Fruit fly (Drosophila melanogaster) whole organism, embryonic: Measurements from ENCODE around the gene Gycalpha99B.

Experiments
- Asciz ChIP-seq: fragments of 200-800 bp; sonication (Bioruptor generic); optimal IDR thresholded peaks from 2 replicates; lab custom pipeline; 2017; ENCODE audit warnings: missing biosample characterization, mild to moderate bottlenecking, missing genetic modification characterization, missing genetic modification reagents
- Bdp1 ChIP-seq: fragments of 200-800 bp; sonication (Bioruptor generic); optimal IDR thresholded peaks from 3 replicates; lab custom pipeline; 2016; ENCODE audit warnings: missing biosample characterization, missing genetic modification characterization
- CG10147 ChIP-seq: fragments of 200-800 bp; sonication (Bioruptor generic); optimal IDR thresholded peaks from 2 replicates; lab custom pipeline; 2019; ENCODE audit warnings: missing biosample characterization, mild to moderate bottlenecking, missing genetic modification characterization, moderate library complexity
- CG10209 ChIP-seq: fragments of 200-800 bp; sonication (Bioruptor generic); optimal IDR thresholded peaks from 3 replicates; lab custom pipeline; 2017; ENCODE audit warnings: missing biosample characterization, mild to moderate bottlenecking, missing genetic modification characterization, missing genetic modification reagents
- CG10274 ChIP-seq: fragments of 200-800 bp; sonication (Bioruptor generic); optimal IDR thresholded peaks from 3 replicates; lab custom pipeline; 2017; ENCODE audit warnings: missing biosample characterization, mild to moderate bottlenecking, missing genetic modification characterization
- CG10431 ChIP-seq: fragments of 200-800 bp; sonication (Bioruptor generic); optimal IDR thresholded peaks from 3 replicates; lab custom pipeline; 2018; ENCODE audit warnings: missing biosample characterization, mild to moderate bottlenecking, missing genetic modification characterization
- CG10959 ChIP-seq: fragments of 200-800 bp; sonication (Bioruptor generic); IDR thresholded peaks from 2 replicates; pipeline ENCODE4 v1.3.6; 2022; ENCODE audit warnings: missing biosample characterization, missing genetic modification characterization
- CG11456 ChIP-seq: fragments of 200-800 bp; sonication (Bioruptor generic); IDR thresholded peaks from 3 replicates; pipeline ENCODE4 v1.3.6; 2022; ENCODE audit warnings: missing biosample characterization, missing genetic modification characterization
- CG11504 ChIP-seq: fragments of 200-800 bp; sonication (Bioruptor generic); optimal IDR thresholded peaks from 3 replicates; lab custom pipeline; 2019; ENCODE audit warnings: missing biosample characterization, mild to moderate bottlenecking, missing genetic modification characterization, moderate library complexity
- CG12659 ChIP-seq: fragments of 200-800 bp; sonication (Bioruptor generic); optimal IDR thresholded peaks from 3 replicates; lab custom pipeline; 2017; ENCODE audit warnings: mild to moderate bottlenecking, missing biosample characterization, missing genetic modification reagents, missing genetic modification characterization
- CG14667 ChIP-seq: fragments of 200-800 bp; sonication (Bioruptor generic); IDR thresholded peaks from 2 replicates; pipeline ENCODE4 v1.3.6; 2022; ENCODE audit warnings: missing biosample characterization, missing genetic modification characterization
- CG17359 ChIP-seq: fragments of 200-800 bp; sonication (Bioruptor generic); optimal IDR thresholded peaks from 3 replicates; lab custom pipeline; 2018; ENCODE audit warnings: missing biosample characterization, mild to moderate bottlenecking, missing genetic modification characterization, moderate library complexity
- CG18619 ChIP-seq: fragments of 200-800 bp; sonication (Bioruptor generic); optimal IDR thresholded peaks from 3 replicates; lab custom pipeline; 2017; ENCODE audit warnings: missing biosample characterization, mild to moderate bottlenecking, missing genetic modification characterization
- CG2889 ChIP-seq: fragments of 200-800 bp; sonication (Bioruptor generic); IDR thresholded peaks from 3 replicates; pipeline ENCODE4 v1.3.6; 2022; ENCODE audit warnings: missing biosample characterization, missing genetic modification characterization
- CG3163 ChIP-seq: fragments of 200-800 bp; sonication (Bioruptor generic); optimal IDR thresholded peaks from 3 replicates; lab custom pipeline; 2016; ENCODE audit warnings: missing biosample characterization, missing genetic modification characterization
- CG32772 ChIP-seq: fragments of 200-800 bp; sonication (Bioruptor generic); IDR thresholded peaks from 2 replicates; pipeline ENCODE4 v1.3.6; 2022; ENCODE audit warnings: missing biosample characterization, missing genetic modification characterization
- CG3726 ChIP-seq: fragments of 200-800 bp; sonication (Bioruptor generic); IDR thresholded peaks from 3 replicates; pipeline ENCODE4, ENCODE4 v1.3.6; 2022; ENCODE audit warnings: missing biosample characterization, missing genetic modification characterization
- CG3847 ChIP-seq: fragments of 200-800 bp; sonication (Bioruptor generic); IDR thresholded peaks from 2 replicates; pipeline ENCODE4 v1.3.6; 2022; ENCODE audit warnings: missing biosample characterization, missing genetic modification characterization
- CG8478 ChIP-seq: fragments of >200 bp; optimal IDR thresholded peaks from 2 replicates; lab custom pipeline; 2018
- CkIIα-i1 ChIP-seq: fragments of 200-800 bp; sonication (Bioruptor generic); IDR thresholded peaks from 2 replicates; pipeline ENCODE4 v1.3.6; 2022; ENCODE audit warnings: missing biosample characterization, missing genetic modification characterization
- E2f2 ChIP-seq: fragments of 200-800 bp; sonication (Bioruptor generic); IDR thresholded peaks from 2 replicates; pipeline ENCODE4 v1.3.6; 2022; ENCODE audit warnings: missing biosample characterization, missing genetic modification characterization
- Ets65A ChIP-seq: fragments of 200-800 bp; sonication (Bioruptor generic); peaks from one replicate; lab custom pipeline; 2016; ENCODE audit warnings: missing biosample characterization, missing genetic modification characterization
- Ets97D ChIP-seq: fragments of 200-800 bp; sonication (Bioruptor generic); optimal IDR thresholded peaks from 3 replicates; lab custom pipeline; 2016; ENCODE audit warnings: missing biosample characterization, missing genetic modification characterization
- HLH4C ChIP-seq: fragments of 200-800 bp; sonication (Bioruptor generic); IDR thresholded peaks from 3 replicates; pipeline ENCODE4 v1.3.6; 2022; ENCODE audit warnings: missing biosample characterization, missing genetic modification characterization; ENCODE audit not compliant: partially characterized antibody
- Hand ChIP-seq: fragments of 200-800 bp; sonication (Bioruptor generic); optimal IDR thresholded peaks from 2 replicates; lab custom pipeline; 2017; ENCODE audit warnings: mild to moderate bottlenecking, missing biosample characterization, missing genetic modification reagents, missing genetic modification characterization
- Hr3 ChIP-seq: fragments of 200-800 bp; sonication (Bioruptor generic); optimal IDR thresholded peaks from 3 replicates; lab custom pipeline; 2016; ENCODE audit warnings: missing biosample characterization, missing genetic modification characterization
- MTF-1 ChIP-seq: fragments of 200-800 bp; sonication (Bioruptor generic); optimal IDR thresholded peaks from 2 replicates; lab custom pipeline; 2018; ENCODE audit warnings: missing biosample characterization, mild to moderate bottlenecking, missing genetic modification characterization, borderline replicate concordance
- Mrtf ChIP-seq: fragments of 200-800 bp; sonication (Bioruptor generic); IDR thresholded peaks from 3 replicates; pipeline ENCODE4 v1.3.6; 2022; ENCODE audit warnings: missing biosample characterization, missing genetic modification characterization
- Neu2 ChIP-seq: fragments of 200-800 bp; sonication (Bioruptor generic); optimal IDR thresholded peaks from 3 replicates; lab custom pipeline; 2016; ENCODE audit warnings: missing biosample characterization, missing genetic modification characterization, borderline replicate concordance
- Xrp1 ChIP-seq: fragments of 200-800 bp; sonication (Bioruptor generic); IDR thresholded peaks from 2 replicates; pipeline ENCODE4 v1.3.6; 2022; ENCODE audit warnings: missing biosample characterization, missing genetic modification characterization
- abd-A ChIP-seq: fragments of 200-800 bp; sonication (Bioruptor generic); optimal IDR thresholded peaks from 3 replicates; lab custom pipeline; 2019; ENCODE audit warnings: missing biosample characterization, mild to moderate bottlenecking, missing genetic modification characterization, moderate library complexity
- al ChIP-seq: fragments of 200-800 bp; sonication (Bioruptor generic); IDR thresholded peaks from 2 replicates; pipeline ENCODE4 v1.3.6; 2022; ENCODE audit warnings: missing biosample characterization, missing genetic modification characterization
- bsh ChIP-seq, 2 experiments: fragments of 200-800 bp; sonication (Bioruptor generic); optimal IDR thresholded peaks; 2 replicates each; lab custom pipeline; 2017 to 2018; ENCODE audit warnings: mild to moderate bottlenecking in 2 of 2, missing biosample characterization in 2 of 2, missing genetic modification characterization in 2 of 2, moderate library complexity in 1 of 2
- chif ChIP-seq, 2 experiments: fragments of 200-800 bp; sonication (Bioruptor generic); optimal IDR thresholded peaks; 3 replicates each; lab custom pipeline; 2016; ENCODE audit warnings: missing biosample characterization in 2 of 2, missing genetic modification characterization in 2 of 2
- corto ChIP-seq: fragments of 200-800 bp; sonication (Bioruptor generic); optimal IDR thresholded peaks from 2 replicates; lab custom pipeline; 2016; ENCODE audit warnings: missing biosample characterization, mild to moderate bottlenecking, missing genetic modification characterization, moderate library complexity
- crp ChIP-seq, 2 experiments: fragments of 200-800 bp; sonication (Bioruptor generic); optimal IDR thresholded peaks; 2 replicates in 1 of 2; 3 replicates in 1 of 2; lab custom pipeline; 2017; ENCODE audit warnings: missing biosample characterization in 2 of 2, missing genetic modification characterization in 2 of 2, mild to moderate bottlenecking in 1 of 2, moderate library complexity in 1 of 2
- eyg ChIP-seq: fragments of 200-800 bp; sonication (Bioruptor generic); optimal IDR thresholded peaks from 3 replicates; lab custom pipeline; 2016; ENCODE audit warnings: missing biosample characterization, missing genetic modification characterization
- inv ChIP-seq: fragments of 200-800 bp; sonication (Bioruptor generic); IDR thresholded peaks from 2 replicates; pipeline ENCODE4 v1.3.6; 2022; ENCODE audit warnings: missing biosample characterization, missing genetic modification characterization; ENCODE audit not compliant: partially characterized antibody
- mld ChIP-seq: fragments of 200-800 bp; sonication (Bioruptor generic); IDR thresholded peaks from 3 replicates; pipeline ENCODE4 v1.3.6; 2022; ENCODE audit warnings: missing biosample characterization, missing genetic modification characterization; ENCODE audit not compliant: partially characterized antibody
- rib ChIP-seq: fragments of 200-800 bp; sonication (Bioruptor generic); IDR thresholded peaks from 2 replicates; pipeline ENCODE4 v1.3.6; 2022; ENCODE audit warnings: missing biosample characterization, missing genetic modification characterization
- run ChIP-seq: fragments of 200-800 bp; sonication (Bioruptor generic); optimal IDR thresholded peaks from 3 replicates; lab custom pipeline; 2018; ENCODE audit warnings: missing biosample characterization, mild to moderate bottlenecking, missing genetic modification characterization
- shn ChIP-seq: fragments of 200-800 bp; sonication (Bioruptor generic); optimal IDR thresholded peaks from 3 replicates; lab custom pipeline; 2016; ENCODE audit warnings: missing biosample characterization, missing genetic modification characterization
- sim ChIP-seq: fragments of 200-800 bp; sonication (Bioruptor generic); IDR thresholded peaks from 2 replicates; pipeline ENCODE4 v1.3.6; 2022; ENCODE audit warnings: missing biosample characterization, missing genetic modification characterization
- slou ChIP-seq: fragments of 200-800 bp; sonication (Bioruptor generic); optimal IDR thresholded peaks from 3 replicates; lab custom pipeline; 2016; ENCODE audit warnings: missing biosample characterization, missing genetic modification characterization
- sqz ChIP-seq: fragments of 200-800 bp; sonication (Bioruptor generic); optimal IDR thresholded peaks from 3 replicates; lab custom pipeline; 2018; ENCODE audit warnings: missing biosample characterization, mild to moderate bottlenecking, missing genetic modification characterization
- stwl ChIP-seq: fragments of 200-800 bp; sonication (Bioruptor generic); optimal IDR thresholded peaks from 3 replicates; lab custom pipeline; 2018; ENCODE audit warnings: missing biosample characterization, mild to moderate bottlenecking, missing genetic modification characterization, moderate library complexity
- tgo ChIP-seq: fragments of 200-800 bp; sonication (Bioruptor generic); IDR thresholded peaks from 3 replicates; pipeline ENCODE4 v1.3.6; 2022; ENCODE audit warnings: missing biosample characterization, missing genetic modification characterization
- z ChIP-seq: fragments of 200-800 bp; sonication (Bioruptor generic); IDR thresholded peaks from 3 replicates; pipeline ENCODE4 v1.3.6; 2022; ENCODE audit warnings: missing biosample characterization, missing genetic modification characterization
- zf30C ChIP-seq: fragments of 200-800 bp; sonication (Bioruptor generic); optimal IDR thresholded peaks from 3 replicates; lab custom pipeline; 2018; ENCODE audit warnings: missing biosample characterization, mild to moderate bottlenecking, missing genetic modification characterization

The Gycalpha99B gene

dm6 chr3R:29689833-29690538 lies 7.7 kb downstream of the Gycalpha99B start (continued):
- TF ChIP-seq CG2889 (GFP tag; lab: Robert Waterston, UW) (no peak), bsh (GFP tag; optimal IDR thresholded peaks at IDR 0.05; lab: Kevin White, UChicago) (no peak), zf30C (no peak), CG11504 (peak; percentile 16), MTF-1 (GFP tag; lab: Kevin White, UChicago) (no peak), CG18619 (GFP tag; lab: Kevin White, UChicago) (no peak), CG12659 (GFP tag; lab: Kevin White, UChicago) (no peak), HLH4C (GFP tag; lab: Robert Waterston, UW) (no peak), CG32772 (no peak), Hr3 (GFP tag; lab: Kevin White, UChicago) (no peak), crp (GFP tag; optimal IDR thresholded peaks at IDR 0.05; lab: Kevin White, UChicago) (no peak), E2f2 (no peak), corto (GFP tag; lab: Kevin White, UChicago) (no peak), sqz (GFP tag; lab: Kevin White, UChicago) (no peak), Ets97D (GFP tag; lab: Kevin White, UChicago) (no peak)

- TF ChIP-seq Xrp1 (peak; percentile 40; the same call in 1 of the 2 replicates), mld (GFP tag; lab: Robert Waterston, UW) (no peak), CG32772 (no peak), inv (no peak), CG10209 (GFP tag; lab: Kevin White, UChicago) (peak; percentile 52), CG10147 (no peak), Asciz (peak; percentile 39), sqz (GFP tag; lab: Kevin White, UChicago) (no peak), CG10431 (GFP tag; lab: Kevin White, UChicago) (no peak), sim (GFP tag; lab: Robert Waterston, UW) (0 out of 2 replicates have a peak, but pooled peaks have one; percentile 44), slou (GFP tag; lab: Kevin White, UChicago) (no peak), eyg (GFP tag; lab: Kevin White, UChicago) (no peak), abd-A (tag; lab: Kevin White, UChicago) (no peak), shn (no peak), Neu2 (no peak), CG10959 (0 out of 2 replicates have a peak, but pooled peaks have one; percentile 16), CG11456 (no peak), CG17359 (tag; lab: Kevin White, UChicago) (peak; percentile 61), rib (GFP tag; lab: Robert Waterston, UW) (no peak), CG10274 (no peak), stwl (no peak), CG3726 (GFP tag; lab: Robert Waterston, UW) (no peak), Hand (GFP tag; lab: Kevin White, UChicago) (no peak), CG12659 (GFP tag; lab: Kevin White, UChicago) (no peak), Ets65A (GFP tag; lab: Kevin White, UChicago) (no peak), Bdp1 (no peak), tgo (GFP tag; lab: Robert Waterston, UW) (peak; percentile 19; the same call in 1 of the 3 replicates), Mrtf (no peak), CG3163 (GFP tag; lab: Kevin White, UChicago) (no peak), CG8478 (lab: Kevin White, UChicago) (no peak), chif (GFP tag; optimal IDR thresholded peaks at IDR 0.05; lab: Kevin White, UChicago) (peak; percentile 4 to 46), run (tag; lab: Kevin White, UChicago) (no peak), al (GFP tag; lab: Robert Waterston, UW) (no peak), CkIIα-i1 (no peak), CG3847 (GFP tag; lab: Robert Waterston, UW) (0 out of 2 replicates have a peak, but pooled peaks have one; percentile 20), z (GFP tag; lab: Robert Waterston, UW) (no peak), CG14667 (GFP tag; lab: Robert Waterston, UW) (0 out of 2 replicates have a peak, but pooled peaks have one; percentile 16)
These were observed 8.2 kb downstream of the Gycalpha99B start for dm6 chr3R:29690539-29690852.
